Fruit fly (Drosophila melanogaster): ENCODE data around the gene CG6937.

CG6937 gene

dm6 chr3R:22596450-22596849 lies 11.9 kb downstream of the CG6937 start:
- peak; percentile 54 for TF ChIP-seq Dfd (GFP tag; optimal IDR thresholded peaks at IDR 0.05)
- no peak for TF ChIP-seq Dif (GFP tag; optimal IDR thresholded peaks at IDR 0.05; ENCODE audit: partially characterized antibody)
- TF ChIP-seq GATAd (GFP tag; optimal IDR thresholded peaks at IDR 0.05) = no peak

- TF ChIP-seq HLH106 (tag; optimal IDR thresholded peaks at IDR 0.05) = peak; percentile 53
- no peak for TF ChIP-seq lola (GFP tag; optimal IDR thresholded peaks at IDR 0.05)
Observed at dm6 chr3R:22597344-22597954, 12.9 kb downstream of the CG6937 start.

- TF ChIP-seq Vsx2 (GFP tag; optimal IDR thresholded peaks at IDR 0.05; ENCODE audit: partially characterized antibody) (no peak), foxo (GFP tag; optimal IDR thresholded peaks at IDR 0.05) (no peak), woc (GFP tag; optimal IDR thresholded peaks at IDR 0.05) (no peak), Hnf4 (GFP tag; optimal IDR thresholded peaks at IDR 0.05) (no peak), dl (GFP tag; optimal IDR thresholded peaks at IDR 0.05; ENCODE audit: insufficient read depth in 1 of 2, partially characterized antibody in 2 of 2) (no peak), sage (GFP tag; optimal IDR thresholded peaks at IDR 0.05) (no peak), N (GFP tag; optimal IDR thresholded peaks at IDR 0.05) (no peak), Jra (GFP tag; optimal IDR thresholded peaks at IDR 0.05) (no peak), Hr78 (GFP tag; optimal IDR thresholded peaks at IDR 0.05) (no peak), lola (GFP tag; optimal IDR thresholded peaks at IDR 0.05) (no peak), CG9705 (GFP tag; optimal IDR thresholded peaks at IDR 0.05) (no peak), CG32264 (GFP tag; optimal IDR thresholded peaks at IDR 0.05) (no peak), pan (optimal IDR thresholded peaks at IDR 0.05) (no peak), ey (GFP tag; optimal IDR thresholded peaks at IDR 0.05) (no peak), dmrt93B (GFP tag; optimal IDR thresholded peaks at IDR 0.05) (no peak), sv (GFP tag; optimal IDR thresholded peaks at IDR 0.05) (no peak)
Observed at dm6 chr3R:22598759-22599158, 14.2 kb downstream of the CG6937 start.

DNA sequence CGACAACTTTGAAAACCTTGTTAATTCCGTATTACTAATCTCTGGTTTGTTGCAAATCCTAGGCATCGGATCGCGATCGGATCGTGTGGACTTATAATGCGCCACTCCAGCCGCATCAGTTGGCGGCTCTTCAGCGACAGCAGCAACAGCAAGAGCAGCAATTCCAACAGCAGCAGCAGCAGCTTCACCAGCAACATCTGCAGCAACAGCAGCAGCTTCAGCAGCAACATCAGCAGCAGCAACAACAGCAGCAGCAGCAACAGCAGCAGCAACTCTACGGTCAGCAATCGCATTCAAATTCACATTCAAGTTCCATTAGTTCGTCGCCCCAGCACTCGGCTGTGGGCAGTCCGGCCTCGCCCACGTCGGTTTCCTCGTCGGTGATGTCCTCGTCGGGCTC lies 18.2 kb downstream of the CG6937 start:
- TF ChIP-seq jim (GFP tag; optimal IDR thresholded peaks at IDR 0.05) (no peak), dl (GFP tag; optimal IDR thresholded peaks at IDR 0.05; ENCODE audit: insufficient read depth in 1 of 2, partially characterized antibody in 2 of 2) (no peak), h (GFP tag; optimal IDR thresholded peaks at IDR 0.05) (no peak), Dfd (GFP tag; optimal IDR thresholded peaks at IDR 0.05) (peak; percentile 90), br (GFP tag; optimal IDR thresholded peaks at IDR 0.05) (no peak), lola (GFP tag; optimal IDR thresholded peaks at IDR 0.05) (no peak), Mio (GFP tag; optimal IDR thresholded peaks at IDR 0.05) (no peak), OdsH (GFP tag; optimal IDR thresholded peaks at IDR 0.05) (no peak)

DNA sequence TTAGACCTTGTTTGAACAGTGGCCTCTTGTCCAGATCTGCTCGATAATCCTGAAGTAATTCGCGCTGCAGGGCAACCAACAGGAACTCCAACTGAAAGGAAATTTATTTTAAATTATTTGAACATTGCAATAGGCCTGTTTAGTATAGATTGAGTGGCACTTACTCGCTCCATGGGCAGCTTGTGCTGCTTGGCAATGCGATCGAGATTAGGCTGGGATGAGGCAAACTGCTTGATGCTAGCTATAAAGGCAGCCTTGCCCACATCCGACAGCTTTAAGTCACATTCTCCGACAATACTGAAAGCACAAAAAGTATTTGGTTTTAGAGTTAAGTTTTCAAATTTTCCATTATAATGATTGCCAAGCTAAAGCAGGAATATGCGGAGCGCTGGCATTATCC lies 24.6 kb downstream of the CG6937 start, which contains the start of gene CG13843:
Gene CG13843, plus strand, starts transcription at position 301 of the 400 bp plus-strand sequence.
- TF ChIP-seq tai (GFP tag; optimal IDR thresholded peaks at IDR 0.05) = no peak
- TF ChIP-seq rgr (GFP tag; optimal IDR thresholded peaks at IDR 0.05) = no peak
- no peak for TF ChIP-seq Dfd (GFP tag; optimal IDR thresholded peaks at IDR 0.05)
- no peak for TF ChIP-seq Mio (GFP tag; optimal IDR thresholded peaks at IDR 0.05)
- no peak for TF ChIP-seq pan (optimal IDR thresholded peaks at IDR 0.05)
- no peak for TF ChIP-seq lola (GFP tag; optimal IDR thresholded peaks at IDR 0.05)
- TF ChIP-seq sage (GFP tag; optimal IDR thresholded peaks at IDR 0.05) = no peak
- TF ChIP-seq Hr78 (GFP tag; optimal IDR thresholded peaks at IDR 0.05) = no peak
- no peak for TF ChIP-seq CG9705 (GFP tag; optimal IDR thresholded peaks at IDR 0.05)

DNA sequence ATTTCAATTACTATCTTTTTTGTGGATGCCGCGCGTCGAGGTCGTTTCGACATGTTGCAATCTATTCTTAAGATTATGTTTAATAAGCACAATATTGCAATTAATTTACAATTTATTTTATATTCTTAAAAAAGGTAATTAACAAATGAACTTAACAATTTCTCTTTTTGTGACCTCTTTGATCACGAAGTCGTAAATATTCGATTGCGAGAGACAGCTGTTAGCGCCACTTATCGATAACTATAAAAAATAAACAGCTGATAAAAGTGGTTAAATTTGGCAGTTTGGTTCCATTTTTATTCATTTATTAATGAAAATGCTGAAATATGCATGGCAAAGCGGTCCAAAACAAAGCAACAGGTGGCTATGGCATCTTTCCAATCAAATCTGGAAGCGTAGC lies 28.9 kb downstream of the CG6937 start, which contains the start of the genes CG31156 and mRRF2:
Gene CG31156, minus strand, starts transcription at position 209 of the 400 bp plus-strand sequence.
Gene mRRF2, plus strand, starts transcription at position 239 of the 400 bp plus-strand sequence.
- TF ChIP-seq Rel (GFP tag; optimal IDR thresholded peaks at IDR 0.05) (no peak), Rel (tag; optimal IDR thresholded peaks at IDR 0.05) (no peak), jim (GFP tag; optimal IDR thresholded peaks at IDR 0.05) (no peak), Hr78 (GFP tag; optimal IDR thresholded peaks at IDR 0.05) (no peak), h (GFP tag; optimal IDR thresholded peaks at IDR 0.05) (no peak), CrebA (GFP tag; optimal IDR thresholded peaks at IDR 0.05; ENCODE audit: borderline replicate concordance) (no peak), Hnf4 (GFP tag; optimal IDR thresholded peaks at IDR 0.05) (no peak), GATAd (GFP tag; optimal IDR thresholded peaks at IDR 0.05) (no peak), sage (GFP tag; optimal IDR thresholded peaks at IDR 0.05) (no peak), ey (GFP tag; optimal IDR thresholded peaks at IDR 0.05) (no peak), Mio (GFP tag; optimal IDR thresholded peaks at IDR 0.05) (no peak), dmrt93B (GFP tag; optimal IDR thresholded peaks at IDR 0.05) (no peak), Myc (optimal IDR thresholded peaks at IDR 0.05) (no peak), N (GFP tag; optimal IDR thresholded peaks at IDR 0.05) (no peak), usp (GFP tag; optimal IDR thresholded peaks at IDR 0.05) (no peak), dl (GFP tag; optimal IDR thresholded peaks at IDR 0.05; ENCODE audit: insufficient read depth in 1 of 2, partially characterized antibody in 2 of 2) (no peak), Vsx2 (GFP tag; optimal IDR thresholded peaks at IDR 0.05; ENCODE audit: partially characterized antibody) (no peak), woc (GFP tag; optimal IDR thresholded peaks at IDR 0.05) (no peak)

All from whole organism, wandering third instar larva.